Worm (Caenorhabditis elegans): ENCODE measurements around the gene R13A5.11.
A peak's percentile ranks its signal among the peaks of the same experiment; 100 is the strongest.

Gene R13A5.11

ce11 chrIII:7580586-7580985, 12.5 kb downstream of the R13A5.11 start:
- TF ChIP-seq ceh-31 (tag; optimal IDR thresholded peaks at IDR 0.05) = peak; percentile 47
- TF ChIP-seq nfya-1 (tag; optimal IDR thresholded peaks at IDR 0.05) = peak; percentile 27
- no peak for TF ChIP-seq ceh-14 (tag; optimal IDR thresholded peaks at IDR 0.05)
- TF ChIP-seq dve-1 (tag; optimal IDR thresholded peaks at IDR 0.05) = no peak
- TF ChIP-seq ceh-19 (GFP tag; optimal IDR thresholded peaks at IDR 0.05) = peak; percentile 39

ce11 chrIII:7579324-7579723, 13.8 kb downstream of the R13A5.11 start, which contains the start of gene mfsd-6:
Gene mfsd-6 (minus strand): TSS chrIII:7579411.
- TF ChIP-seq pha-2 (tag; optimal IDR thresholded peaks at IDR 0.05) = no peak
- no peak for TF ChIP-seq ets-4 (tag; optimal IDR thresholded peaks at IDR 0.05)
- TF ChIP-seq dve-1 (tag; optimal IDR thresholded peaks at IDR 0.05) = no peak
- TF ChIP-seq pag-3 (tag; optimal IDR thresholded peaks at IDR 0.05; ENCODE audit: borderline replicate concordance) = no peak
- no peak for TF ChIP-seq hlh-6 (tag; optimal IDR thresholded peaks at IDR 0.05)
- no peak for TF ChIP-seq ceh-9 (tag; optimal IDR thresholded peaks at IDR 0.05)
- TF ChIP-seq C38D4.7 (GFP tag; optimal IDR thresholded peaks at IDR 0.05) = no peak
- no peak for TF ChIP-seq unc-3 (GFP tag; conservative IDR thresholded peaks at IDR 0.05)
- no peak for TF ChIP-seq unc-3 (tag; optimal IDR thresholded peaks at IDR 0.05)
- no peak for TF ChIP-seq ceh-19 (GFP tag; optimal IDR thresholded peaks at IDR 0.05)
- TF ChIP-seq zip-5 (tag; optimal IDR thresholded peaks at IDR 0.05) = no peak
- TF ChIP-seq ceh-14 (tag; optimal IDR thresholded peaks at IDR 0.05) = no peak
- no peak for TF ChIP-seq nhr-232 (tag; optimal IDR thresholded peaks at IDR 0.05)
- no peak for TF ChIP-seq ceh-34 (tag; optimal IDR thresholded peaks at IDR 0.05)
- TF ChIP-seq gmeb-2 (tag; optimal IDR thresholded peaks at IDR 0.05) = no peak
- TF ChIP-seq ama-1 (optimal IDR thresholded peaks at IDR 0.05) = no peak
- no peak for TF ChIP-seq unc-55 (GFP tag; optimal IDR thresholded peaks at IDR 0.05)
- TF ChIP-seq pros-1 (tag; optimal IDR thresholded peaks at IDR 0.05) = no peak
- TF ChIP-seq ceh-45 (GFP tag; IDR thresholded peaks at IDR 0.05) = no peak
- TF ChIP-seq K02D7.2 (tag; optimal IDR thresholded peaks at IDR 0.05) = no peak
- no peak for TF ChIP-seq pha-4 (tag; optimal IDR thresholded peaks at IDR 0.05)

ce11 chrIII:7572781-7573400, 20.2 kb downstream of the R13A5.11 start, which contains the start of the genes rpl-9 and lpd-7:
Gene rpl-9 (minus strand): TSS chrIII:7572831.
Gene lpd-7 (plus strand): TSS chrIII:7573350.
- no peak for TF ChIP-seq ama-1 (optimal IDR thresholded peaks at IDR 0.05)
- no peak for TF ChIP-seq ref-2 (tag; optimal IDR thresholded peaks at IDR 0.05)
- peak; percentile 59 for TF ChIP-seq ceh-34 (tag; optimal IDR thresholded peaks at IDR 0.05)
- no peak for TF ChIP-seq ceh-22 (tag; optimal IDR thresholded peaks at IDR 0.05)
- TF ChIP-seq lim-6 (tag; optimal IDR thresholded peaks at IDR 0.05) = no peak
- no peak for TF ChIP-seq unc-3 (GFP tag; conservative IDR thresholded peaks at IDR 0.05)
- peak; percentile 26 for TF ChIP-seq unc-3 (tag; optimal IDR thresholded peaks at IDR 0.05)
- peak; percentile 21 for TF ChIP-seq unc-42 (tag; optimal IDR thresholded peaks at IDR 0.05)
- TF ChIP-seq tbx-7 (tag; optimal IDR thresholded peaks at IDR 0.05) = no peak
- peak; percentile 42 for TF ChIP-seq tbx-2 (tag; optimal IDR thresholded peaks at IDR 0.05)
- peak; percentile 61 for TF ChIP-seq ceh-31 (tag; optimal IDR thresholded peaks at IDR 0.05)
- TF ChIP-seq pax-1 (tag; optimal IDR thresholded peaks at IDR 0.05) = peak; percentile 46
- TF ChIP-seq sox-4 (tag; optimal IDR thresholded peaks at IDR 0.05) = no peak
- TF ChIP-seq ttx-3 (tag; optimal IDR thresholded peaks at IDR 0.05) = no peak
- no peak for TF ChIP-seq C38D4.7 (GFP tag; optimal IDR thresholded peaks at IDR 0.05)
- peak; percentile 24 for TF ChIP-seq rnt-1 (tag; optimal IDR thresholded peaks at IDR 0.05)
- TF ChIP-seq ceh-45 (GFP tag; IDR thresholded peaks at IDR 0.05) = no peak
- no peak for TF ChIP-seq sox-2 (GFP tag; IDR thresholded peaks at IDR 0.05)
- TF ChIP-seq K09A11.1 (tag; optimal IDR thresholded peaks at IDR 0.05; ENCODE audit: insufficient read depth) = no peak
- no peak for TF ChIP-seq lin-11 (tag; optimal IDR thresholded peaks at IDR 0.05)
- TF ChIP-seq zip-5 (tag; optimal IDR thresholded peaks at IDR 0.05) = no peak
- no peak for TF ChIP-seq gmeb-2 (tag; optimal IDR thresholded peaks at IDR 0.05)
- TF ChIP-seq ceh-24 (tag; optimal IDR thresholded peaks at IDR 0.05) = no peak
- peak; percentile 1 for TF ChIP-seq F13H6.1 (tag; optimal IDR thresholded peaks at IDR 0.05)
- peak; percentile 54 for TF ChIP-seq ceh-18 (tag; optimal IDR thresholded peaks at IDR 0.05)
- TF ChIP-seq sdc-2 (tag; optimal IDR thresholded peaks at IDR 0.05) = no peak
- no peak for TF ChIP-seq npax-4 (tag; optimal IDR thresholded peaks at IDR 0.05)
- no peak for TF ChIP-seq Y22D7AL.16 (tag; optimal IDR thresholded peaks at IDR 0.05)
- no peak for TF ChIP-seq ceh-48 (tag; optimal IDR thresholded peaks at IDR 0.05)
- no peak for TF ChIP-seq unc-86 (tag; optimal IDR thresholded peaks at IDR 0.05)
- no peak for TF ChIP-seq hlh-13 (GFP tag; optimal IDR thresholded peaks at IDR 0.05)
- TF ChIP-seq ceh-2 (tag; optimal IDR thresholded peaks at IDR 0.05) = no peak
- TF ChIP-seq eyg-1 (tag; optimal IDR thresholded peaks at IDR 0.05) = no peak
- no peak for TF ChIP-seq pat-9 (tag; optimal IDR thresholded peaks at IDR 0.05)
- TF ChIP-seq dve-1 (tag; optimal IDR thresholded peaks at IDR 0.05) = peak; percentile 46
- no peak for TF ChIP-seq ceh-14 (tag; optimal IDR thresholded peaks at IDR 0.05)
